Worm (Caenorhabditis elegans): ENCODE results near the gene B0478.3.

The B0478.3 gene

DNA sequence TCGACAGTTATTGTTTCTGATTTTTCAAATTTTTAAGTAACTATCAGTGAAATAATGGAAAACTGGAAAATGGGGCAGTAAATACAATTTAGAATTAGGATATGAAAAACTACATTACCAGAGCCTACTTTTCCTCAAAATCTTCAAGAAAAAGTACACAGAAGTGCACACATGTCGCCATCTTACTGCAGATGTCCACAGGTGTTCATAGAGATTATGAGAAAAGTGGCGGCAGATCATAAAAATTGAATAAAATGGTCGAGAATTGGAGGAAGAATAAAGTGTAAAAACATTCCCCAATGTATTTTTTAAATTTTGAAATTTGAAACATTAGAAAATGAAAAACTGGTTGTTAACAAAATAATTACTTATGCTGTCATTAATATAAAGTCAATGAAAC lies 33.5 kb upstream of the B0478.3 start:
- TF ChIP-seq F52B5.7 (tag; optimal IDR thresholded peaks at IDR 0.05) (no peak), egl-44 (GFP tag; IDR thresholded peaks at IDR 0.05) (no peak), ceh-91 (GFP tag; IDR thresholded peaks at IDR 0.05) (no peak), aptf-3 (GFP tag; IDR thresholded peaks at IDR 0.05) (no peak), zfh-2 (GFP tag; conservative IDR thresholded peaks at IDR 0.05) (no peak), F57A8.1 (GFP tag; optimal IDR thresholded peaks at IDR 0.05) (no peak), K12H6.12 (tag; optimal IDR thresholded peaks at IDR 0.05) (no peak), atf-7 (tag; optimal IDR thresholded peaks at IDR 0.05) (no peak), C06A6.2 (GFP tag; conservative IDR thresholded peaks at IDR 0.05) (no peak), xnd-1 (tag; optimal IDR thresholded peaks at IDR 0.05) (no peak), hmg-20 (GFP tag; IDR thresholded peaks at IDR 0.05) (no peak), ceh-58 (GFP tag; IDR thresholded peaks at IDR 0.05) (no peak), madf-10 (tag; optimal IDR thresholded peaks at IDR 0.05) (no peak), nhr-27 (tag; optimal IDR thresholded peaks at IDR 0.05) (no peak)

ce11 chrIV:6991070-6991469 lies 26.7 kb upstream of the B0478.3 start:
- TF ChIP-seq fkh-3 (tag; optimal IDR thresholded peaks at IDR 0.05): no peak
- no peak for TF ChIP-seq attf-6 (GFP tag; IDR thresholded peaks at IDR 0.05)
- TF ChIP-seq lir-1 (GFP tag; conservative IDR thresholded peaks at IDR 0.05): no peak
- no peak for TF ChIP-seq F37B4.10 (GFP tag; IDR thresholded peaks at IDR 0.05)
- no peak for TF ChIP-seq mel-28 (tag; optimal IDR thresholded peaks at IDR 0.05; ENCODE audit: borderline replicate concordance)
- no peak for TF ChIP-seq tbx-9 (tag; optimal IDR thresholded peaks at IDR 0.05; ENCODE audit: borderline replicate concordance)
- no peak for TF ChIP-seq madf-8 (GFP tag; conservative IDR thresholded peaks at IDR 0.05)
- no peak for TF ChIP-seq hrde-1 (tag; optimal IDR thresholded peaks at IDR 0.05; ENCODE audit: borderline replicate concordance)
- TF ChIP-seq cebp-2 (GFP tag; IDR thresholded peaks at IDR 0.05): no peak
- no peak for TF ChIP-seq C06A6.2 (GFP tag; conservative IDR thresholded peaks at IDR 0.05)
- TF ChIP-seq let-526 (GFP tag; IDR thresholded peaks at IDR 0.05): no peak

DNA sequence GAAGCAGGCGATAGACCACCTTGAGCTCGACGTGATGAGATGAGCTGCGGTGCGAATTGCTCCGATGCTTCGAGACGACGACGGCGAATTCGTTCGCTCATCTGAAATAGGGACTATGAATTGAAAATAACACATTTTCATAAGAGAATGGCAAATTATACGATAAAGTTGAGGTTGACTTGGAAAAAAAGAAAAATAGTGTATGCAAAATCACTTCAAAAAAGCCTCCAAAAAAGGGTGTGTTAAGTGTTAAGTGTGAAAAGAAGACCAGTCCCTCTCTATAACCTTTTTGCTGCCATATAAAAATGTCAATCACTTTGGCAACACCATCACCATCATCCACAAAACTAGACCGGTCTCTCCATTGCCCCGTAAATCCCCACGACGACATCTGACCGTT lies 22.4 kb upstream of the B0478.3 start, which contains the start of gene prkl-1:
prkl-1 (minus strand) TSS at position 101 of the 400 bp plus-strand sequence.
- TF ChIP-seq F39B2.1 (GFP tag; IDR thresholded peaks at IDR 0.05): no peak
- TF ChIP-seq athp-1 (tag; optimal IDR thresholded peaks at IDR 0.05): no peak

ce11 chrIV:6984449-6985380 lies 20.3 kb upstream of the B0478.3 start:
- no peak for TF ChIP-seq let-526 (GFP tag; IDR thresholded peaks at IDR 0.05)
- no peak for TF ChIP-seq ztf-22 (GFP tag; optimal IDR thresholded peaks at IDR 0.05)
- TF ChIP-seq F39B2.1 (GFP tag; IDR thresholded peaks at IDR 0.05): no peak
- TF ChIP-seq nhr-80 (tag; optimal IDR thresholded peaks at IDR 0.05): no peak
- no peak for TF ChIP-seq aptf-2 (GFP tag; conservative IDR thresholded peaks at IDR 0.05)
- no peak for TF ChIP-seq B0019.2 (GFP tag; conservative IDR thresholded peaks at IDR 0.05)
- no peak for TF ChIP-seq gei-17 (GFP tag; optimal IDR thresholded peaks at IDR 0.05)
- no peak for TF ChIP-seq somi-1 (GFP tag; optimal IDR thresholded peaks at IDR 0.05)
- TF ChIP-seq F49E8.2 (tag; optimal IDR thresholded peaks at IDR 0.05; ENCODE audit: insufficient read depth): no peak
- TF ChIP-seq bed-1 (GFP tag; IDR thresholded peaks at IDR 0.05): no peak
- no peak for TF ChIP-seq F55B11.4 (tag; optimal IDR thresholded peaks at IDR 0.05; ENCODE audit: borderline replicate concordance, insufficient read depth)
- TF ChIP-seq rec-8 (tag; optimal IDR thresholded peaks at IDR 0.05): no peak
- TF ChIP-seq mxl-1 (tag; optimal IDR thresholded peaks at IDR 0.05): no peak
